Worm (Caenorhabditis elegans) whole organism, late embryonic: Measurements from ENCODE around the gene flwr-1.

Source experiments
- fkh-6 ChIP-seq: sonication (generic microtip); optimal IDR thresholded peaks from 2 replicates; lab custom pipeline; 2016; ENCODE audit warnings: missing genetic modification characterization, missing compliant biosample characterization
- nhr-11 ChIP-seq: fragments of 150-350 bp; optimal IDR thresholded peaks from 2 replicates; lab custom pipeline; 2014; ENCODE audit warnings: missing biosample characterization, missing genetic modification characterization
- pha-4 ChIP-seq: fragments of 150-350 bp; optimal IDR thresholded peaks from 2 replicates; lab custom pipeline; 2018; ENCODE audit warnings: missing biosample characterization, missing genetic modification reagents, missing genetic modification characterization
- sox-2 ChIP-seq: fragments of 200-800 bp; sonication (Bioruptor generic); IDR thresholded peaks from 2 replicates; pipeline ENCODE4 v1.3.6; 2022; ENCODE audit warnings: missing genetic modification reagents, missing genetic modification characterization, missing compliant biosample characterization
- tbx-2 ChIP-seq: sonication (generic microtip); optimal IDR thresholded peaks from 2 replicates; lab custom pipeline; 2016; ENCODE audit warnings: missing genetic modification characterization, missing compliant biosample characterization
- unc-86 ChIP-seq: sonication (generic microtip); optimal IDR thresholded peaks from 2 replicates; lab custom pipeline; 2016; ENCODE audit warnings: missing genetic modification characterization, missing compliant biosample characterization

DNA sequence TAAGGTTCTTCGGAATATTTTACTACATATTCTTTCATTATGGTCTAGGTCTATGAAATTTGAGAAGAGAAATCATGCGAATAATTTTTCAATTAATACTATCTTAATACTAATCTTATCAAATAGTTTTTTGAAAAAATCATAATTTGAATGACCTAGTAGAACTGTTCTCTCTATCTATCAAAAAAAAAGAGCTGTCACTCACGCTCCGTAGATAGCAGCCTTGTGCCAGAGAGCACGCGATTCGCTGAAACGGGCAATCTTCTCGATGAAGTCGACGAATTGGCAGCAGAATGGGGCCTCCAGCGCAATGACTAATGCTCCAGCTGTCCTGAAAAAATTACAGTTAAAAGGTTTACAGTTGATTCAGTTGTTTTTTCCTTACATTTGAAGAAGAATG lies 456 bp downstream of the flwr-1 start:
- no peak for TF ChIP-seq tbx-2
- TF ChIP-seq nhr-11 (tag; lab: Kevin White, UChicago): no peak
- no peak for TF ChIP-seq fkh-6 (tag; lab: Kevin White, UChicago)
- TF ChIP-seq pha-4 (tag; lab: Kevin White, UChicago): no peak
- TF ChIP-seq unc-86: no peak
- TF ChIP-seq sox-2 (GFP tag; lab: Robert Waterston, UW): no peak
